Fruit fly (Drosophila melanogaster): Measurements from ENCODE around the gene daed.

Gene daed

dm6 chr2L:2177969-2178809, 37.9 kb downstream of the daed start, which contains the start of gene aop (continued):
- TF ChIP-seq Dfd (GFP tag; optimal IDR thresholded peaks at IDR 0.05) (no peak), Bgb (GFP tag; IDR thresholded peaks at IDR 0.05; ENCODE audit: partially characterized antibody) (peak; percentile 7; the same call in 1 of the 2 replicates), CG10959 (GFP tag; IDR thresholded peaks at IDR 0.05) (no peak), luna (GFP tag; optimal IDR thresholded peaks at IDR 0.05) (no peak), CG1603 (tag; optimal IDR thresholded peaks at IDR 0.05) (no peak), repo (GFP tag; optimal IDR thresholded peaks at IDR 0.05) (no peak), phol (tag; optimal IDR thresholded peaks at IDR 0.05) (no peak), trem (tag; optimal IDR thresholded peaks at IDR 0.05) (peak; percentile 24), CG8924 (tag; optimal IDR thresholded peaks at IDR 0.05) (peak; percentile 72), CG8944 (GFP tag; optimal IDR thresholded peaks at IDR 0.05) (peak; percentile 10), CG11723 (GFP tag; optimal IDR thresholded peaks at IDR 0.05) (no peak), cad (GFP tag; optimal IDR thresholded peaks at IDR 0.05) (no peak), klu (GFP tag; IDR thresholded peaks at IDR 0.05) (no peak), CG15073 (GFP tag; optimal IDR thresholded peaks at IDR 0.05) (no peak), CG13424 (tag; optimal IDR thresholded peaks at IDR 0.05) (no peak), CG10462 (GFP tag; optimal IDR thresholded peaks at IDR 0.05) (no peak), CoRest (tag; optimal IDR thresholded peaks at IDR 0.05) (no peak), CG5180 (GFP tag; optimal IDR thresholded peaks at IDR 0.05) (peak; percentile 95), Atf-2 (GFP tag; optimal IDR thresholded peaks at IDR 0.05) (no peak), kah (GFP tag; optimal IDR thresholded peaks at IDR 0.05) (peak; percentile 41), Hand (GFP tag; optimal IDR thresholded peaks at IDR 0.05) (no peak), peb (GFP tag; IDR thresholded peaks at IDR 0.05) (no peak), ham (GFP tag; IDR thresholded peaks at IDR 0.05) (no peak), CG10565 (GFP tag; optimal IDR thresholded peaks at IDR 0.05) (no peak), nom (GFP tag; optimal IDR thresholded peaks at IDR 0.05) (peak; percentile 46), BtbVII (GFP tag; optimal IDR thresholded peaks at IDR 0.05) (no peak), dpn (GFP tag; optimal IDR thresholded peaks at IDR 0.05) (peak in 1 of 2 experiments; percentile 43), otp (GFP tag; IDR thresholded peaks at IDR 0.05) (peak; percentile 33; the same call in 1 of the 3 replicates), Poxn (GFP tag; IDR thresholded peaks at IDR 0.05) (no peak), Stat92E (GFP tag; optimal IDR thresholded peaks at IDR 0.05) (peak in 1 of 3 experiments; percentile 60), pros (GFP tag; optimal IDR thresholded peaks at IDR 0.05) (peak; percentile 72), CG1529 (GFP tag; optimal IDR thresholded peaks at IDR 0.05) (peak; percentile 9), NC2β (GFP tag; optimal IDR thresholded peaks at IDR 0.05) (peak; percentile 29), ap (GFP tag; IDR thresholded peaks at IDR 0.05) (no peak), CG31365 (tag; optimal IDR thresholded peaks at IDR 0.05) (no peak), Six4 (GFP tag; optimal IDR thresholded peaks at IDR 0.05) (no peak), CG7357 (GFP tag; IDR thresholded peaks at IDR 0.05) (no peak), CG17568 (GFP tag; optimal IDR thresholded peaks at IDR 0.05) (no peak), CG9215 (GFP tag; IDR thresholded peaks at IDR 0.05) (no peak), CG12236 (GFP tag; optimal IDR thresholded peaks at IDR 0.05) (no peak), gcm2 (GFP tag; optimal IDR thresholded peaks at IDR 0.05) (no peak), Tbp (GFP tag; optimal IDR thresholded peaks at IDR 0.05) (no peak), odd (GFP tag; optimal IDR thresholded peaks at IDR 0.05) (peak; percentile 53), CG9437 (GFP tag; optimal IDR thresholded peaks at IDR 0.05) (no peak), CG3847 (GFP tag; IDR thresholded peaks at IDR 0.05) (no peak), CG16813 (GFP tag; IDR thresholded peaks at IDR 0.05; ENCODE audit: partially characterized antibody) (no peak; the same call in 2 of the 3 replicates), sens-2 (GFP tag; IDR thresholded peaks at IDR 0.05) (no peak), TFAM (GFP tag; optimal IDR thresholded peaks at IDR 0.05) (no peak), Neu2 (GFP tag; optimal IDR thresholded peaks at IDR 0.05; ENCODE audit: borderline replicate concordance) (peak; percentile 6)
